Worm (Caenorhabditis elegans) whole organism, L1 larva: ENCODE measurements around the gene atz-1.

Source experiments
- blmp-1 ChIP-seq: fragments of 150-350 bp; optimal IDR thresholded peaks from 2 replicates; lab custom pipeline; 2014; ENCODE audit warnings: missing biosample characterization, missing genetic modification characterization
- lin-35 ChIP-seq, 2 experiments: fragments of 150-350 bp; optimal IDR thresholded peaks; 2 replicates each; lab custom pipeline; 2014; ENCODE audit warnings: missing biosample characterization in 2 of 2, missing genetic modification characterization in 2 of 2, missing genetic modification reagents in 2 of 2

- TF ChIP-seq lin-35 (GFP tag; optimal IDR thresholded peaks at IDR 0.05; lab: Kevin White, UChicago) (peak; percentile 88 to 93), blmp-1 (peak; percentile 82)
Measured at ce11 chrIV:12391003-12391637, 15.2 kb upstream of the atz-1 start, which contains the start of the genes rps-23 and dpm-3.
